Fruit fly (Drosophila melanogaster) whole organism, embryonic: ENCODE data around the gene CG10841.

Source experiments
- Atf3 ChIP-seq: fragments of 200-800 bp; sonication (Bioruptor generic); optimal IDR thresholded peaks from 3 replicates; lab custom pipeline; 2016; ENCODE audit warnings: missing biosample characterization, missing genetic modification characterization
- BEAF-32 ChIP-seq: fragments of 200-800 bp; sonication (Bioruptor generic); optimal IDR thresholded peaks from 3 replicates; lab custom pipeline; 2017; ENCODE audit warnings: missing biosample characterization, missing genetic modification characterization, mild to moderate bottlenecking, moderate library complexity, missing genetic modification reagents
- Bteb2 ChIP-seq: fragments of 200-800 bp; sonication (Bioruptor generic); optimal IDR thresholded peaks from 2 replicates; lab custom pipeline; 2016; ENCODE audit warnings: missing biosample characterization, missing genetic modification characterization
- CG10147 ChIP-seq: fragments of 200-800 bp; sonication (Bioruptor generic); optimal IDR thresholded peaks from 2 replicates; lab custom pipeline; 2019; ENCODE audit warnings: missing biosample characterization, mild to moderate bottlenecking, missing genetic modification characterization, moderate library complexity
- CG10979 ChIP-seq: fragments of 200-800 bp; sonication (Bioruptor generic); optimal IDR thresholded peaks from 2 replicates; lab custom pipeline; 2018; ENCODE audit warnings: missing biosample characterization, mild to moderate bottlenecking, missing genetic modification characterization, moderate library complexity
- CG11723 ChIP-seq: fragments of 200-800 bp; sonication (Bioruptor generic); optimal IDR thresholded peaks from 2 replicates; lab custom pipeline; 2017; ENCODE audit warnings: missing biosample characterization, mild to moderate bottlenecking, missing genetic modification characterization
- CG12104 ChIP-seq: fragments of 200-800 bp; sonication (Bioruptor generic); optimal IDR thresholded peaks from 3 replicates; lab custom pipeline; 2016; ENCODE audit warnings: missing biosample characterization, missing genetic modification characterization
- CG12659 ChIP-seq: fragments of 200-800 bp; sonication (Bioruptor generic); optimal IDR thresholded peaks from 3 replicates; lab custom pipeline; 2017; ENCODE audit warnings: mild to moderate bottlenecking, missing biosample characterization, missing genetic modification reagents, missing genetic modification characterization
- CG15011 ChIP-seq: fragments of 200-800 bp; sonication (Bioruptor generic); optimal IDR thresholded peaks from 3 replicates; lab custom pipeline; 2018; ENCODE audit warnings: missing biosample characterization, mild to moderate bottlenecking, missing genetic modification characterization
- CG15601 ChIP-seq: fragments of 200-800 bp; sonication (Bioruptor generic); optimal IDR thresholded peaks from 3 replicates; lab custom pipeline; 2019; ENCODE audit warnings: missing biosample characterization, mild to moderate bottlenecking, missing genetic modification characterization, moderate library complexity
- CG15696 ChIP-seq: fragments of 200-800 bp; sonication (Bioruptor generic); optimal IDR thresholded peaks from 2 replicates; lab custom pipeline; 2019; ENCODE audit warnings: missing biosample characterization, mild to moderate bottlenecking, missing genetic modification characterization, moderate library complexity
- CG17186 ChIP-seq: fragments of 200-800 bp; sonication (Bioruptor generic); optimal IDR thresholded peaks from 3 replicates; lab custom pipeline; 2017; ENCODE audit warnings: missing biosample characterization, missing genetic modification reagents, missing genetic modification characterization
- CG17359 ChIP-seq: fragments of 200-800 bp; sonication (Bioruptor generic); optimal IDR thresholded peaks from 3 replicates; lab custom pipeline; 2018; ENCODE audit warnings: missing biosample characterization, mild to moderate bottlenecking, missing genetic modification characterization, moderate library complexity
- CG18476 ChIP-seq: fragments of 200-800 bp; sonication (Bioruptor generic); optimal IDR thresholded peaks from 2 replicates; lab custom pipeline; 2016; ENCODE audit warnings: missing biosample characterization, mild to moderate bottlenecking, missing genetic modification characterization
- CG18619 ChIP-seq: fragments of 200-800 bp; sonication (Bioruptor generic); optimal IDR thresholded peaks from 3 replicates; lab custom pipeline; 2017; ENCODE audit warnings: missing biosample characterization, mild to moderate bottlenecking, missing genetic modification characterization
- CG2202 ChIP-seq: fragments of 200-800 bp; sonication (Bioruptor generic); optimal IDR thresholded peaks from 2 replicates; lab custom pipeline; 2018; ENCODE audit warnings: missing biosample characterization, mild to moderate bottlenecking, missing genetic modification characterization
- CG31441 ChIP-seq: fragments of 200-800 bp; sonication (Bioruptor generic); IDR thresholded peaks from 2 replicates; pipeline ENCODE4 v1.3.6; 2022; ENCODE audit warnings: missing biosample characterization, missing genetic modification characterization
- CG3281 ChIP-seq: fragments of 200-800 bp; sonication (Bioruptor generic); optimal IDR thresholded peaks from 3 replicates; lab custom pipeline; 2017; ENCODE audit warnings: missing biosample characterization, mild to moderate bottlenecking, missing genetic modification characterization
- CG4730 ChIP-seq: fragments of 200-800 bp; sonication (Bioruptor generic); IDR thresholded peaks from 2 replicates; pipeline ENCODE4 v1.3.6; 2022; ENCODE audit warnings: missing biosample characterization, missing genetic modification characterization
- CG8924 ChIP-seq: fragments of 200-800 bp; optimal IDR thresholded peaks from 3 replicates; lab custom pipeline; 2019; ENCODE audit warnings: missing biosample characterization, mild to moderate bottlenecking, missing genetic modification characterization, moderate library complexity
- CG9817 ChIP-seq: fragments of 200-800 bp; sonication (Bioruptor generic); optimal IDR thresholded peaks from 2 replicates; lab custom pipeline; 2018; ENCODE audit warnings: missing biosample characterization, mild to moderate bottlenecking, missing genetic modification characterization, moderate library complexity
- CG9932 ChIP-seq: fragments of 200-800 bp; sonication (Bioruptor generic); IDR thresholded peaks from 2 replicates; pipeline ENCODE4 v1.3.6; 2022; ENCODE audit warnings: missing biosample characterization, missing genetic modification characterization
- Gug ChIP-seq: fragments of 200-800 bp; sonication (Bioruptor generic); IDR thresholded peaks from 4 replicates; pipeline ENCODE4 v1.3.6; 2022; ENCODE audit warnings: missing biosample characterization, missing genetic modification characterization
- HLHmδ ChIP-seq: fragments of 200-800 bp; sonication (Bioruptor generic); optimal IDR thresholded peaks from 2 replicates; lab custom pipeline; 2018; ENCODE audit warnings: missing biosample characterization, mild to moderate bottlenecking, missing genetic modification characterization, moderate library complexity
- HmgZ ChIP-seq: fragments of 200-800 bp; sonication (Bioruptor generic); optimal IDR thresholded peaks from 2 replicates; lab custom pipeline; 2018; ENCODE audit warnings: missing biosample characterization, mild to moderate bottlenecking, missing genetic modification characterization
- Hr51 ChIP-seq, 2 experiments: fragments of 200-800 bp; sonication (Bioruptor generic); optimal IDR thresholded peaks; 2 replicates in 1 of 2; 3 replicates in 1 of 2; lab custom pipeline; 2016 to 2018; ENCODE audit warnings: missing biosample characterization in 2 of 2, missing genetic modification characterization in 2 of 2, mild to moderate bottlenecking in 1 of 2, moderate library complexity in 1 of 2
- Meics ChIP-seq: fragments of 200-800 bp; sonication (Bioruptor generic); optimal IDR thresholded peaks from 2 replicates; lab custom pipeline; 2017; ENCODE audit warnings: missing biosample characterization, mild to moderate bottlenecking, missing genetic modification characterization
- Mes4 ChIP-seq: fragments of 200-800 bp; sonication (Bioruptor generic); optimal IDR thresholded peaks from 2 replicates; lab custom pipeline; 2016; ENCODE audit warnings: missing biosample characterization, missing genetic modification characterization
- Xrp1 ChIP-seq: fragments of 200-800 bp; sonication (Bioruptor generic); IDR thresholded peaks from 2 replicates; pipeline ENCODE4 v1.3.6; 2022; ENCODE audit warnings: missing biosample characterization, missing genetic modification characterization
- bcd ChIP-seq: fragments of 200-800 bp; sonication (Bioruptor generic); optimal IDR thresholded peaks from 2 replicates; lab custom pipeline; 2017; ENCODE audit warnings: missing biosample characterization, mild to moderate bottlenecking, missing genetic modification characterization
- bsh ChIP-seq, 2 experiments: fragments of 200-800 bp; sonication (Bioruptor generic); optimal IDR thresholded peaks; 2 replicates each; lab custom pipeline; 2017 to 2018; ENCODE audit warnings: mild to moderate bottlenecking in 2 of 2, missing biosample characterization in 2 of 2, missing genetic modification characterization in 2 of 2, moderate library complexity in 1 of 2
- dan ChIP-seq: fragments of 200-800 bp; sonication (Bioruptor generic); IDR thresholded peaks from 2 replicates; pipeline ENCODE4 v1.3.6; 2022; ENCODE audit warnings: missing biosample characterization, missing genetic modification characterization
- exex ChIP-seq: fragments of 200-800 bp; sonication (Bioruptor generic); optimal IDR thresholded peaks from 4 replicates; lab custom pipeline; 2018; ENCODE audit warnings: missing biosample characterization, mild to moderate bottlenecking, missing genetic modification characterization, moderate library complexity
- fd64A ChIP-seq: fragments of 200-800 bp; sonication (Bioruptor generic); optimal IDR thresholded peaks from 3 replicates; lab custom pipeline; 2018; ENCODE audit warnings: missing biosample characterization, mild to moderate bottlenecking, missing genetic modification characterization
- gcm ChIP-seq: fragments of 200-800 bp; sonication (Bioruptor generic); optimal IDR thresholded peaks from 2 replicates; lab custom pipeline; 2019; ENCODE audit warnings: missing biosample characterization, mild to moderate bottlenecking, missing genetic modification characterization, moderate library complexity
- grau ChIP-seq: fragments of 200-800 bp; optimal IDR thresholded peaks from 3 replicates; lab custom pipeline; 2019; ENCODE audit warnings: missing biosample characterization, mild to moderate bottlenecking, missing genetic modification characterization, moderate library complexity
- gro ChIP-seq: fragments of 200-800 bp; sonication (Bioruptor generic); optimal IDR thresholded peaks from 2 replicates; lab custom pipeline; 2016; ENCODE audit warnings: missing biosample characterization, missing genetic modification characterization
- gsb-n ChIP-seq: fragments of 200-800 bp; sonication (Bioruptor generic); optimal IDR thresholded peaks from 3 replicates; lab custom pipeline; 2018; ENCODE audit warnings: missing biosample characterization, mild to moderate bottlenecking, missing genetic modification characterization
- hth ChIP-seq: fragments of >200 bp; optimal IDR thresholded peaks from 2 replicates; lab custom pipeline; 2017; ENCODE audit warnings: inconsistent platforms
- peb ChIP-seq: fragments of 200-800 bp; sonication (Bioruptor generic); IDR thresholded peaks from 2 replicates; pipeline ENCODE4 v1.3.6; 2022; ENCODE audit warnings: missing biosample characterization, missing genetic modification characterization
- pita ChIP-seq: fragments of 200-800 bp; sonication (Bioruptor generic); optimal IDR thresholded peaks from 2 replicates; lab custom pipeline; 2017; ENCODE audit warnings: missing biosample characterization, mild to moderate bottlenecking, missing genetic modification characterization
- repo ChIP-seq: fragments of 200-800 bp; sonication (Bioruptor generic); optimal IDR thresholded peaks from 2 replicates; lab custom pipeline; 2016; ENCODE audit warnings: missing biosample characterization, missing genetic modification characterization
- ro ChIP-seq: fragments of 200-800 bp; sonication (Bioruptor generic); IDR thresholded peaks from 2 replicates; pipeline ENCODE4 v1.3.6; 2022; ENCODE audit warnings: missing biosample characterization, missing genetic modification characterization
- stc ChIP-seq: fragments of 200-800 bp; sonication (Bioruptor generic); IDR thresholded peaks from 2 replicates; pipeline ENCODE4 v1.3.6; 2022; ENCODE audit warnings: missing biosample characterization, missing genetic modification characterization
- stwl ChIP-seq: fragments of 200-800 bp; sonication (Bioruptor generic); optimal IDR thresholded peaks from 3 replicates; lab custom pipeline; 2018; ENCODE audit warnings: missing biosample characterization, mild to moderate bottlenecking, missing genetic modification characterization, moderate library complexity
- trh ChIP-seq: fragments of 200-800 bp; sonication (Bioruptor generic); optimal IDR thresholded peaks from 2 replicates; lab custom pipeline; 2016; ENCODE audit warnings: missing biosample characterization, missing genetic modification characterization
- vnd ChIP-seq: fragments of 200-800 bp; sonication (Bioruptor generic); IDR thresholded peaks from 3 replicates; pipeline ENCODE4 v1.3.6; 2022; ENCODE audit warnings: missing biosample characterization, missing genetic modification characterization; ENCODE audit not compliant: partially characterized antibody

CG10841 gene

DNA sequence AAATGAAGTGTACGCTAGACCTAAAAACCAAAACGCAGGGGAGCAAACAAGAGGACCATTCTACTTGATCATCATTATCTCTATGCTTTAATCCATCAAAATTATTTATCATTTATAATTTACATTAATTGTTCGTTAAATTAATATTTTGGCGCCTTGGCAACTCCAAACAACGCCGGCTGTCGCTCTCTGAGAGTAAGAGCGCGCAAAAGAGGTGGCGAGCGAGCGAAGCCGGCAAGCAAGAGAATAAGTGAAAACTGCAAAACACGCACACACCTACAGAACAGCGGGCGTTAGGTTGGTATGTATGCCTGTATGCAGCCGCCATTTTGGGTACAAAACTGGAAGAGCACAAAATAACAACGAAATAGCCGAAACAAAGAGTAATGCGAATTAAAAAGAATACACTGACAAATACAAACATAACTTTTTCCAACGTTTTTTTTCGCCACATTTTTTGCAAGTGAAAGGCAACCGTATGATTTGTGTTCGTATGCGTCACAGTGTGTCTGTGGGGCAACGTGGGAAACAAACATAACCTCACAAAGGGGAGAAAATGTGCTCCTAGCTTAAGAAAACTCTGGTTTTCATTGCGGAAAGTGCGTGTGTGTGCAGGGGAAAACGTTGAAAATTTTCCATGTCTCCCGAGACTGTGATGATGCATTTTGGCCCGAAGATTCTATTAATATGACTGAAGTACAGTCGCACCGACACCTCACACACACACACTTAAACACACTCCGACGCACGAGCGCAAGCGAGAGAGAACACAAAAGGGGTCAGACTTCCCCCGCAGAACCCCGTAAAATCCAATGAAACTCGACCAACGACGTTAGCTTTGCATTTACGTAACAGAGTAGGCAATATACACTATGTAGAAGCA lies 13.3 kb downstream of the CG10841 start (continued):
- TF ChIP-seq repo (GFP tag; lab: Kevin White, UChicago) (no peak), CG15011 (peak; percentile 8), Bteb2 (no peak), exex (tag; lab: Kevin White, UChicago) (no peak), ro (GFP tag; lab: Robert Waterston, UW) (no peak), CG4730 (GFP tag; lab: Robert Waterston, UW) (no peak), pita (GFP tag; lab: Kevin White, UChicago) (no peak), CG2202 (tag; lab: Kevin White, UChicago) (no peak), HmgZ (no peak), fd64A (GFP tag; lab: Kevin White, UChicago) (no peak)

DNA sequence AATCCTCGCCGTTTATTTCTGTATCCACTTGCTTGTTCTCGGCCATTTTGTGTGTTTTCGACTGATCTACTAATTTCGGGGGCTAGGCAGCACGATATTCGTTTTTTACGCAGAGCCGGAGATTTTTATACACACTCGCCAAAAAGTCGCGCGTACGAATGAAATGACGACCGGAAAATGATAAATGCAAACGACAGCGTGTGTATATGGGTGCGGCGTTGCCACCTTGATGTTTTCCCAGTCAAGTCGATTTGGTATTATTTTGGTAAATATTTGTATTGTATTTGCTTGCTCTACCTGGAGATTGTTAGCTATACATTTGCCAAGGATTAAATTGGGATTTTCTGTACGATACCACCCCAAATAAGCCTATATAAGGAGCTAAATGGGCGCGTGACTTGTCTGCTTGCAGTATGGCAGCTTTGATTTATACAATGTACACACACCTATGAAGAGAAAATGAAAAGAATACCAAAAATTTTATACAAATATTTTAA lies 14.2 kb downstream of the CG10841 start, which contains the start of gene sqd:
sqd (minus strand) TSS at position 431 of the 497 bp plus-strand sequence.
- TF ChIP-seq HLHmδ (GFP tag; lab: Kevin White, UChicago) (peak; percentile 8), Xrp1 (GFP tag; lab: Robert Waterston, UW) (0 out of 2 replicates have a peak, but pooled peaks have one; percentile 27), CG11723 (GFP tag; lab: Kevin White, UChicago) (peak; percentile 15), Gug (GFP tag; lab: Robert Waterston, UW) (no peak), stc (GFP tag; lab: Robert Waterston, UW) (peak; percentile 41; the same call in 1 of the 2 replicates), gro (GFP tag; lab: Kevin White, UChicago) (peak; percentile 49), vnd (no peak), Meics (GFP tag; lab: Kevin White, UChicago) (peak; percentile 68), CG10147 (GFP tag; lab: Kevin White, UChicago) (no peak), CG12659 (GFP tag; lab: Kevin White, UChicago) (peak; percentile 54), CG15011 (peak; percentile 1), gcm (GFP tag; lab: Kevin White, UChicago) (peak; percentile 20), trh (no peak), CG9817 (tag; lab: Kevin White, UChicago) (peak; percentile 39), CG31441 (GFP tag; lab: Robert Waterston, UW) (peak; percentile 36), CG3281 (GFP tag; lab: Kevin White, UChicago) (peak; percentile 72), dan (GFP tag; lab: Robert Waterston, UW) (no peak), CG18476 (GFP tag; lab: Kevin White, UChicago) (peak; percentile 6), stwl (tag; lab: Kevin White, UChicago) (peak; percentile 70), CG17186 (GFP tag; lab: Kevin White, UChicago) (peak; percentile 48), Mes4 (GFP tag; lab: Kevin White, UChicago) (peak; percentile 62), hth (lab: Kevin White, UChicago) (no peak), gsb-n (tag; lab: Kevin White, UChicago) (peak; percentile 12), Atf3 (GFP tag; lab: Kevin White, UChicago) (no peak), CG15601 (tag; lab: Kevin White, UChicago) (no peak), CG9932 (no peak), CG15696 (tag; lab: Kevin White, UChicago) (peak; percentile 32), CG18619 (GFP tag; lab: Kevin White, UChicago) (peak; percentile 46), Hr51 (GFP tag; optimal IDR thresholded peaks at IDR 0.05; lab: Kevin White, UChicago) (peak in 1 of 2 experiments; percentile 27), CG12104 (GFP tag; lab: Kevin White, UChicago) (no peak), bcd (GFP tag; lab: Kevin White, UChicago) (peak; percentile 53), grau (peak; percentile 31), CG10979 (tag; lab: Kevin White, UChicago) (no peak), BEAF-32 (peak; percentile 55), CG8924 (tag; lab: Kevin White, UChicago) (peak; percentile 36), bsh (GFP tag; optimal IDR thresholded peaks at IDR 0.05; lab: Kevin White, UChicago) (peak in 1 of 2 experiments; percentile 42), CG17359 (tag; lab: Kevin White, UChicago) (peak; percentile 53), peb (GFP tag; lab: Robert Waterston, UW) (0 out of 2 replicates have a peak, but pooled peaks have one; percentile 16)
